Worm (Caenorhabditis elegans): ENCODE data around the gene C13G3.12.

C13G3.12 gene

DNA sequence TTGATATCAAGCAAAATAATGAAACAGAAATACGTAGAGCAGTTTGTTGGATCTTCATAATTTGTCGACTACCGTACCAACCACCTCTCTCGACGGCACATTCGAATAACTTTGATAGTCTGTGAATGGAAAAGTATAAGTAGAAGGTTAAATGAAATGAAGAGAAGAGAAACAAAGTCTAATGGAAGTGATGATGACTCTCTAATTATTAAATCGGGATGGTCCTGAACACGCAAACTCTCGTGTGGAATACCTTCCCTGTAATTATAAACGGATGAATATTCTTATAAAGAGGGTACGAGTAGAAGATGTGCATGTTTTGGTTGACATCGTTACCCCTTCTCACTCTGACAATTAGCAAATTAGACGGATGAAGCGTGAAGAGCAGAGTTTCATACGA lies at the start of gene C13G3.12, which contains the start of gene hot-6:
TSS of gene C13G3.12 (minus strand) at position 101 of the 400 bp plus-strand sequence.
TSS of gene hot-6 (minus strand) at position 121 of the 400 bp plus-strand sequence.
- TF ChIP-seq hlh-1 (tag; optimal IDR thresholded peaks at IDR 0.05), result no peak
- no peak for TF ChIP-seq drap-1 (GFP tag; optimal IDR thresholded peaks at IDR 0.05)
- no peak for TF ChIP-seq ceh-83 (GFP tag; optimal IDR thresholded peaks at IDR 0.05)

DNA sequence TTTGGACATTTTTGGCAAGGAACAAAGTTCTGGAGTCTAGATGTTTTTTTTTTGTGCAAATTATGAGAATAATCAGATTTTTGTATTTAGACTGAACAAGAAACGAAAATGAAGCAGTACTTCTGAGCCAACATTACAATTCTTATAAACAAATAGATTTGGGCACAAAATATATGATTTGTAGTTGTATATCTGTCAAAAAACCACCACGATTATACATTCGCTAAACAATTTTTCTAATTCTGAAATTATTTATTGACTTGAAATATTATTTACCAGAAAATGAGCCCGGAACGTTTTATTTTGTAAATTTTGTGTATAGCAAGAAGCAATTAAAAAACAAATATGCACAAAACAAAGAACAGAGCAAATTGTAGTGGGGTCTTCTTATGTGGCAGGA lies 48.7 kb upstream of the C13G3.12 start:
- no peak for TF ChIP-seq ces-1 (GFP tag; optimal IDR thresholded peaks at IDR 0.05)
- no peak for TF ChIP-seq nhr-2 (tag; optimal IDR thresholded peaks at IDR 0.05)
- no peak for TF ChIP-seq drap-1 (GFP tag; optimal IDR thresholded peaks at IDR 0.05)
- TF ChIP-seq unc-39 (tag; optimal IDR thresholded peaks at IDR 0.05), result no peak
- no peak for TF ChIP-seq mls-2 (tag; optimal IDR thresholded peaks at IDR 0.05)
- TF ChIP-seq sptf-1 (tag; optimal IDR thresholded peaks at IDR 0.05), result no peak
- no peak for TF ChIP-seq lin-32 (GFP tag; optimal IDR thresholded peaks at IDR 0.05)
- TF ChIP-seq ham-2 (GFP tag; optimal IDR thresholded peaks at IDR 0.05), result no peak
- no peak for TF ChIP-seq bed-3 (GFP tag; optimal IDR thresholded peaks at IDR 0.05)
- TF ChIP-seq snpc-4 (tag; optimal IDR thresholded peaks at IDR 0.05), result no peak
- no peak for TF ChIP-seq nhr-12 (tag; optimal IDR thresholded peaks at IDR 0.05)
- no peak for TF ChIP-seq M03D4.4 (tag; optimal IDR thresholded peaks at IDR 0.05)
- TF ChIP-seq sem-2 (GFP tag; optimal IDR thresholded peaks at IDR 0.05), result no peak
- TF ChIP-seq nhr-76 (tag; optimal IDR thresholded peaks at IDR 0.05), result no peak
- no peak for TF ChIP-seq lin-13 (tag; optimal IDR thresholded peaks at IDR 0.05)
- TF ChIP-seq hlh-1 (tag; optimal IDR thresholded peaks at IDR 0.05), result no peak
- TF ChIP-seq unc-120 (tag; optimal IDR thresholded peaks at IDR 0.05; ENCODE audit: poor library complexity, severe bottlenecking), result no peak

- TF ChIP-seq bed-3 (GFP tag; optimal IDR thresholded peaks at IDR 0.05), result no peak
- TF ChIP-seq unc-39 (tag; optimal IDR thresholded peaks at IDR 0.05), result no peak
- TF ChIP-seq snpc-4 (tag; optimal IDR thresholded peaks at IDR 0.05), result no peak
- no peak for TF ChIP-seq hlh-1 (tag; optimal IDR thresholded peaks at IDR 0.05)
- TF ChIP-seq mls-2 (tag; optimal IDR thresholded peaks at IDR 0.05), result no peak
- no peak for TF ChIP-seq ceh-83 (GFP tag; optimal IDR thresholded peaks at IDR 0.05)
- no peak for TF ChIP-seq nhr-237 (tag; optimal IDR thresholded peaks at IDR 0.05)
- TF ChIP-seq sptf-1 (tag; optimal IDR thresholded peaks at IDR 0.05), result no peak
- no peak for TF ChIP-seq unc-62 (GFP tag; optimal IDR thresholded peaks at IDR 0.05)
- no peak for TF ChIP-seq nhr-28 (tag; optimal IDR thresholded peaks at IDR 0.05)
- no peak for TF ChIP-seq drap-1 (GFP tag; optimal IDR thresholded peaks at IDR 0.05)
- no peak for TF ChIP-seq blmp-1 (tag; optimal IDR thresholded peaks at IDR 0.05)
- no peak for TF ChIP-seq ham-2 (GFP tag; optimal IDR thresholded peaks at IDR 0.05)
- no peak for TF ChIP-seq mab-5 (tag; optimal IDR thresholded peaks at IDR 0.05)
- no peak for TF ChIP-seq tbx-8 (GFP tag; optimal IDR thresholded peaks at IDR 0.05)
- no peak for TF ChIP-seq pha-4 (tag; optimal IDR thresholded peaks at IDR 0.05)
- TF ChIP-seq cnd-1 (tag; optimal IDR thresholded peaks at IDR 0.05), result no peak
- TF ChIP-seq mep-1 (tag; optimal IDR thresholded peaks at IDR 0.05), result no peak
Observed at ce11 chrV:11070388-11070787, 47.7 kb upstream of the C13G3.12 start.

- TF ChIP-seq M03D4.4 (tag; optimal IDR thresholded peaks at IDR 0.05) (no peak), nhr-2 (tag; optimal IDR thresholded peaks at IDR 0.05) (no peak), tbx-8 (GFP tag; optimal IDR thresholded peaks at IDR 0.05) (no peak), lin-13 (tag; optimal IDR thresholded peaks at IDR 0.05) (no peak), pha-4 (tag; optimal IDR thresholded peaks at IDR 0.05) (no peak), lsy-2 (tag; optimal IDR thresholded peaks at IDR 0.05) (no peak), mep-1 (tag; optimal IDR thresholded peaks at IDR 0.05) (no peak), ztf-11 (tag; optimal IDR thresholded peaks at IDR 0.05) (no peak), nhr-237 (tag; optimal IDR thresholded peaks at IDR 0.05) (no peak), elt-1 (tag; optimal IDR thresholded peaks at IDR 0.05; ENCODE audit: borderline replicate concordance, insufficient read depth) (no peak), unc-62 (GFP tag; optimal IDR thresholded peaks at IDR 0.05) (no peak), sem-2 (GFP tag; optimal IDR thresholded peaks at IDR 0.05) (no peak), flh-1 (GFP tag; optimal IDR thresholded peaks at IDR 0.05) (no peak), bed-3 (GFP tag; optimal IDR thresholded peaks at IDR 0.05) (no peak), drap-1 (GFP tag; optimal IDR thresholded peaks at IDR 0.05) (no peak), ceh-83 (GFP tag; optimal IDR thresholded peaks at IDR 0.05) (no peak), ces-1 (GFP tag; optimal IDR thresholded peaks at IDR 0.05) (no peak), ceh-39 (tag; optimal IDR thresholded peaks at IDR 0.05) (no peak), cnd-1 (tag; optimal IDR thresholded peaks at IDR 0.05) (no peak), unc-120 (tag; optimal IDR thresholded peaks at IDR 0.05; ENCODE audit: poor library complexity, severe bottlenecking) (no peak)
Observed at ce11 chrV:11069277-11069676, 46.6 kb upstream of the C13G3.12 start, which contains the start of gene T04C12.8. Gene T04C12.8 (minus strand): TSS chrV:11069358.

Data from whole organism, mixed stage, embryonic.